Worm (Caenorhabditis elegans) whole organism, L3 larva: ENCODE data around the gene wdfy-2.

Experiments used
- R02D3.7 ChIP-seq: fragments of 150-350 bp; optimal IDR thresholded peaks from 2 replicates; lab custom pipeline; 2014; ENCODE audit warnings: missing biosample characterization, missing genetic modification characterization
- ama-1 ChIP-seq: fragments of 150-350 bp; optimal IDR thresholded peaks from 2 replicates; lab custom pipeline; 2018
- ceh-16 ChIP-seq: sonication (generic microtip); optimal IDR thresholded peaks from 2 replicates; lab custom pipeline; 2017; ENCODE audit warnings: missing biosample characterization, missing genetic modification characterization
- ceh-28 ChIP-seq: fragments of 150-350 bp; optimal IDR thresholded peaks from 2 replicates; lab custom pipeline; 2014; ENCODE audit warnings: missing biosample characterization, missing genetic modification reagents, missing genetic modification characterization
- ceh-82 ChIP-seq: fragments of 150-350 bp; optimal IDR thresholded peaks from 2 replicates; lab custom pipeline; 2014; ENCODE audit warnings: missing biosample characterization, missing genetic modification characterization
- ceh-9 ChIP-seq: sonication (generic microtip); optimal IDR thresholded peaks from 2 replicates; lab custom pipeline; 2018; ENCODE audit warnings: missing biosample characterization, missing genetic modification characterization
- egl-27 ChIP-seq: sonication (generic microtip); optimal IDR thresholded peaks from 4 replicates; lab custom pipeline; 2017; ENCODE audit warnings: missing biosample characterization, missing genetic modification reagents, missing genetic modification characterization
- elt-2 ChIP-seq: sonication (generic microtip); optimal IDR thresholded peaks from 2 replicates; lab custom pipeline; 2016; ENCODE audit warnings: missing genetic modification reagents, mild to moderate bottlenecking, missing genetic modification characterization, missing compliant biosample characterization
- elt-3 ChIP-seq, 3 experiments: fragments of 150-350 bp in 1 of 3; sonication (generic microtip) in 2 of 3; optimal IDR thresholded peaks; 2 replicates in 2 of 3; 4 replicates in 1 of 3; lab custom pipeline; 2014 to 2017; ENCODE audit warnings: missing biosample characterization in 3 of 3, missing genetic modification characterization in 3 of 3
- eor-1 ChIP-seq, 2 experiments: fragments of 150-350 bp; optimal IDR thresholded peaks; 2 replicates each; lab custom pipeline; 2014 to 2018; ENCODE audit warnings: missing biosample characterization in 2 of 2, missing genetic modification characterization in 2 of 2
- fkh-10 ChIP-seq: sonication (generic microtip); optimal IDR thresholded peaks from 2 replicates; lab custom pipeline; 2017; ENCODE audit warnings: missing biosample characterization, missing genetic modification reagents, missing genetic modification characterization
- hmg-11 ChIP-seq: sonication (generic microtip); optimal IDR thresholded peaks from 2 replicates; lab custom pipeline; 2016; ENCODE audit warnings: missing genetic modification characterization, missing compliant biosample characterization
- jun-1 ChIP-seq: fragments of 150-350 bp; optimal IDR thresholded peaks from 2 replicates; lab custom pipeline; 2014; ENCODE audit warnings: missing biosample characterization, missing genetic modification reagents, missing genetic modification characterization
- lin-15B ChIP-seq: fragments of 150-350 bp; optimal IDR thresholded peaks from 2 replicates; lab custom pipeline; 2014; ENCODE audit warnings: missing biosample characterization, missing genetic modification characterization
- lin-39 ChIP-seq: fragments of 150-350 bp; optimal IDR thresholded peaks from 2 replicates; lab custom pipeline; 2018; ENCODE audit warnings: missing biosample characterization, missing genetic modification reagents, missing genetic modification characterization
- lsy-12 ChIP-seq: sonication (generic microtip); optimal IDR thresholded peaks from 2 replicates; lab custom pipeline; 2016; ENCODE audit warnings: mild to moderate bottlenecking, missing genetic modification characterization, missing compliant biosample characterization
- mdl-1 ChIP-seq: fragments of 150-350 bp; optimal IDR thresholded peaks from 2 replicates; lab custom pipeline; 2014; ENCODE audit warnings: missing biosample characterization, missing genetic modification characterization
- mml-1 ChIP-seq: fragments of 150-350 bp; sonication (generic microtip); optimal IDR thresholded peaks from 3 replicates; lab custom pipeline; 2014; ENCODE audit warnings: missing biosample characterization, missing genetic modification characterization
- nfya-1 ChIP-seq: sonication (generic microtip); optimal IDR thresholded peaks from 2 replicates; lab custom pipeline; 2017; ENCODE audit warnings: missing genetic modification characterization, mild to moderate bottlenecking, missing compliant biosample characterization, antibody characterized with exemption, moderate library complexity; ENCODE audit not compliant: insufficient read depth
- nhr-11 ChIP-seq: fragments of 150-350 bp; optimal IDR thresholded peaks from 2 replicates; lab custom pipeline; 2014; ENCODE audit warnings: missing biosample characterization, missing genetic modification characterization
- nhr-12 ChIP-seq: fragments of 150-350 bp; optimal IDR thresholded peaks from 2 replicates; lab custom pipeline; 2014; ENCODE audit warnings: missing biosample characterization, missing genetic modification characterization
- nhr-23 ChIP-seq: fragments of 150-350 bp; optimal IDR thresholded peaks from 2 replicates; lab custom pipeline; 2014; ENCODE audit warnings: missing biosample characterization, missing genetic modification reagents, missing genetic modification characterization
- nhr-237 ChIP-seq: fragments of 150-350 bp; optimal IDR thresholded peaks from 2 replicates; lab custom pipeline; 2014; ENCODE audit warnings: missing biosample characterization, missing genetic modification characterization
- nhr-25 ChIP-seq: sonication (generic microtip); optimal IDR thresholded peaks from 2 replicates; lab custom pipeline; 2017; ENCODE audit warnings: missing biosample characterization, missing genetic modification characterization
- nhr-28 ChIP-seq: fragments of 150-350 bp; optimal IDR thresholded peaks from 2 replicates; lab custom pipeline; 2014; ENCODE audit warnings: missing biosample characterization, missing genetic modification characterization
- nhr-43 ChIP-seq: sonication (generic microtip); optimal IDR thresholded peaks from 2 replicates; lab custom pipeline; 2016; ENCODE audit warnings: mild to moderate bottlenecking, missing genetic modification characterization, missing compliant biosample characterization; ENCODE audit not compliant: poor library complexity, severe bottlenecking
- nhr-67 ChIP-seq: fragments of 150-350 bp; optimal IDR thresholded peaks from 2 replicates; lab custom pipeline; 2014; ENCODE audit warnings: missing biosample characterization, missing genetic modification characterization
- nhr-76 ChIP-seq: fragments of 150-350 bp; sonication (generic microtip); optimal IDR thresholded peaks from 5 replicates; lab custom pipeline; 2014; ENCODE audit warnings: missing biosample characterization, missing genetic modification characterization
- pha-4 ChIP-seq: fragments of 150-350 bp; optimal IDR thresholded peaks from 2 replicates; lab custom pipeline; 2014; ENCODE audit warnings: missing biosample characterization, missing genetic modification reagents, missing genetic modification characterization
- pqm-1 ChIP-seq: fragments of 150-350 bp; optimal IDR thresholded peaks from 2 replicates; lab custom pipeline; 2017; ENCODE audit warnings: missing biosample characterization, missing genetic modification characterization, inconsistent platforms
- sea-2 ChIP-seq: fragments of 150-350 bp; sonication (generic microtip); optimal IDR thresholded peaks from 4 replicates; lab custom pipeline; 2014; ENCODE audit warnings: missing biosample characterization, missing genetic modification reagents, missing genetic modification characterization
- snpc-4 ChIP-seq: fragments of 150-350 bp; optimal IDR thresholded peaks from 2 replicates; lab custom pipeline; 2014; ENCODE audit warnings: missing biosample characterization, missing genetic modification characterization
- unc-39 ChIP-seq: sonication (generic microtip); optimal IDR thresholded peaks from 4 replicates; lab custom pipeline; 2017; ENCODE audit warnings: missing biosample characterization, missing genetic modification characterization
- unc-62 ChIP-seq: fragments of 150-350 bp; sonication (generic microtip); optimal IDR thresholded peaks from 4 replicates; lab custom pipeline; 2014; ENCODE audit warnings: missing biosample characterization, missing genetic modification reagents, missing genetic modification characterization
- zag-1 ChIP-seq: fragments of 150-350 bp; optimal IDR thresholded peaks from 2 replicates; lab custom pipeline; 2014; ENCODE audit warnings: missing biosample characterization, missing genetic modification characterization
- ztf-11 ChIP-seq: fragments of 150-350 bp; optimal IDR thresholded peaks from 2 replicates; lab custom pipeline; 2014; ENCODE audit warnings: missing biosample characterization, missing genetic modification characterization
- ztf-4 ChIP-seq: fragments of 150-350 bp; optimal IDR thresholded peaks from 2 replicates; lab custom pipeline; 2014; ENCODE audit warnings: missing biosample characterization, missing genetic modification characterization

Gene wdfy-2

DNA sequence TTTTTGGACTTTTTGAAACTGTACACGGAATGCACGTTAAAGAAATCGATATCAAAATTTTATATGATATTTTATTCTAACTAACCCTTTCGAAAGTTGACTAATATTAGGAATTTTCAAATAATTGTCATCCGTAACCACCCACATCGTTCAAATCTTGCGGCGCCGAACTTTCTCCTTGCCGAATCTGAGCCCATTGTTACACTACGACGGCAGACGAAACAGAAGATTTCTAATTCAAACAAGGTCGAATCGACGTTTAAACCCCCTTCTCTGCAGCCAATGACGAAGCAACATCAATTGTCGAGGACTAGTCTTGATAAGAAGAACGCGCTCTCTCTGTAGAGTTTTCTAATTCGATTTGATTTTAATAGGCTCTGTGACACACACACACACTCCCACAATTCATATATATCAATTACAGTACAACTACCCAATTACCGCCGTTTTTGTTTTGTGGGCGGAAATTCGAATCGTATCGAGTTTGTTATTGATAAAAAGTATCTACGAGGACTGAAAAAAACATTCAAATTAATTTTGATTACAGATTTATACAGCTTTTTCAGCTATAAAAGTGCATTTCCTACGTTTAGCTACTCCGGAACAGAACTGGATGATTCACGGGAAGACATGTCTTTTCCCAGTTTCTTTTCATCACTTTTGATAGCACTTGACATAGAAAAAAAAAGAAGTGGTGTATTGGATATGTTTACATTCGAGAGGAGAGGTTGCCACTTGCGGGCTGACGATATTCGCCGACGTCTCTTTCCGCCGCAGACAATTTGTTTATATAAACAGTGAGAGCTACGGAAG, 35.1 kb upstream of the wdfy-2 start:
- TF ChIP-seq mml-1 (no peak), mdl-1 (tag; lab: Kevin White, UChicago) (no peak), pha-4 (peak; percentile 71), ztf-4 (tag; lab: Kevin White, UChicago) (peak; percentile 34), egl-27 (tag; lab: Kevin White, UChicago) (no peak), elt-2 (tag; lab: Kevin White, UChicago) (peak; percentile 19), fkh-10 (GFP tag; lab: Kevin White, UChicago) (no peak), pqm-1 (tag; lab: Kevin White, UChicago) (peak; percentile 72), nhr-25 (peak; percentile 19), nfya-1 (tag; lab: Kevin White, UChicago) (peak; percentile 81), ama-1 (lab: Kevin White, UChicago) (peak; percentile 19), nhr-76 (tag; lab: Kevin White, UChicago) (peak; percentile 7)

DNA sequence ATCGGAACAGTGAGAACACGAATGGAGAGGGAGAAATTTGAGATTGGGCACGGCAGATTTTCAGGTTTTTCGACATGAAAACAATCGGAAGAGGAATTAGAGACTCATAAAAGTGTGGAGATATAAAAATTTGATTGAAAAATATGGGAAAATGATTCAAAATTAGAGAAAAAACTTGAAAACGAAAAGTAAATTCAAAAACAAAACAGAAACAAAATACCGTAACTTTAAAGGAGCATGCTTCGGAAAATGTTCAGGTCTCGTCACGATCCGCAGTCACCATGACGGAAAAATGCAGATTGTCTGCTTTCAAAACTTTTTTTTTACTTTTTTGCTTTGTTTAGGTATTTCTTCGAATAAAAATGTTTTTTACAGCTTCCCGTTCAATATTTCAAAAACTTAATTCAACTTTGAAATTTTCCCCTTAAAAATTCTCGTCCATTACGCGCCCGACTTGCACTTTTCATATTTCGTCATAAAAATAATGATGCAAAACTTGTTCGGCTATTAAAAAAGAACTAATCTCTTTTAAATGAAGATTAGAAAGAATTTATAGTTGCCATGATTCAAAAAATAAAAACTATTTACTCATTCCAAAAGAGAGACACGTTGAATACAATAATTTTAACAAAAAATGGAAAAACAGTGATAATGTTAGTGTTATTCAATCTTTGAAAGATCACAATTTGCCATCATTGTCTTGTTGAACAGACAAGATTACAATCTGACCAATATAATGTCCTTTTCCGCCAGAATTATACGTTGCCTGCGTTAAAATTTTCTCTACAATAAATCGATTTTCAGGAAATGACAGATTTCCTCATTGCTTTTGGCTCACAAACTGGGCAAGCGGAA, 34.3 kb upstream of the wdfy-2 start, which contains the start of gene mtrr-1:
TSS of gene mtrr-1 (plus strand) at position 805 of the 855 bp plus-strand sequence.
- TF ChIP-seq ceh-16 (tag; lab: Kevin White, UChicago) (no peak), nfya-1 (tag; lab: Kevin White, UChicago) (peak; percentile 55), pha-4 (no peak), ceh-28 (peak; percentile 10), fkh-10 (GFP tag; lab: Kevin White, UChicago) (no peak), hmg-11 (tag; lab: Kevin White, UChicago) (no peak), nhr-25 (peak; percentile 38), unc-39 (no peak), lin-39 (peak; percentile 34), ztf-11 (tag; lab: Kevin White, UChicago) (no peak), lsy-12 (tag; lab: Kevin White, UChicago) (no peak), eor-1 (tag; optimal IDR thresholded peaks at IDR 0.05; lab: Kevin White, UChicago) (no peak), ceh-9 (tag; lab: Kevin White, UChicago) (no peak), R02D3.7 (tag; lab: Kevin White, UChicago) (no peak), nhr-76 (tag; lab: Kevin White, UChicago) (no peak), nhr-43 (peak; percentile 25), zag-1 (no peak), lin-15B (tag; lab: Kevin White, UChicago) (no peak), nhr-12 (tag; lab: Kevin White, UChicago) (no peak), ceh-82 (tag; lab: Kevin White, UChicago) (no peak), egl-27 (tag; lab: Kevin White, UChicago) (no peak), elt-2 (tag; lab: Kevin White, UChicago) (no peak), nhr-67 (tag; lab: Kevin White, UChicago) (no peak), nhr-237 (tag; lab: Kevin White, UChicago) (no peak), sea-2 (GFP tag; lab: Kevin White, UChicago) (no peak), pqm-1 (tag; lab: Kevin White, UChicago) (peak; percentile 4), nhr-23 (tag; lab: Kevin White, UChicago) (peak; percentile 44), snpc-4 (tag; lab: Kevin White, UChicago) (no peak), nhr-11 (tag; lab: Kevin White, UChicago) (no peak), elt-3 (tag; optimal IDR thresholded peaks at IDR 0.05; lab: Kevin White, UChicago) (no peak), ama-1 (lab: Kevin White, UChicago) (peak; percentile 89), nhr-28 (tag; lab: Kevin White, UChicago) (no peak), unc-62 (GFP tag; lab: Kevin White, UChicago) (no peak), jun-1 (tag; lab: Kevin White, UChicago) (no peak)
